Worm (Caenorhabditis elegans): ENCODE measurements around the gene clec-51.

Gene clec-51

DNA sequence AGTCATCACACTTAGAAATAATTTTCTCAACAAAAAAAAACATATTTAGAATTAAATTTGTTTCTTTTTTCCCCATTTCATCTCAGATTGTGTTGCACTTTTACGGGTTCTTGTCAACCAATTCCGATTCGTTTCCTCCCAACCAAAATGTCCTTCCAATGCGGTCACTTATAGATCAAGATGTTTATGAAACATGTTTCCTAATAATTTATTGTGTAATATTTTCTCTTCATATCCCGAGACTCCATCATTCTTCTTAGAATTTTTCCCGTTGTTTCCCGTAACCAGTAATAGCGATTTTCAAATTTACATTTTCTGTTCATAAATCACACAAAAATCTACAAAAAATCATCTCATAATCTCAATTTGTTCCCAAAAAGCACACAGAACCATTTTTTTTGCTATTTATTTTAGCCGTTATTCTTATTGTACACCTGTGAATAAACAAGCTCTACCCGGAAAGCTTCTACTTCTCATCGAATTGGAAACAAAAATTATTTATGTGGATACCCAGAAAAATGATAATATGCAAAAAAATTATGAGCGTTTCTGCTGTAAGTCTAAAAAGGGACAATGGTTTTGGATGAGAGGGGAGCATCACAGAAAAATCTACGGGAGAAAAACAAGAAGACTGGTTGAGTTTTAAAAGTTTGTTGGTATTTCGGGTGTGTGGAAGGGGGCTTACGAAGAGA is 25.0 kb upstream of the clec-51 start (continued):
- no peak for TF ChIP-seq bed-2 (GFP tag; IDR thresholded peaks at IDR 0.05)
- TF ChIP-seq B0336.3 (GFP tag; IDR thresholded peaks at IDR 0.05) = peak; percentile 73
- peak; percentile 8 for TF ChIP-seq xnd-1 (tag; optimal IDR thresholded peaks at IDR 0.05)
- TF ChIP-seq lin-26 (GFP tag; IDR thresholded peaks at IDR 0.05) = no peak
- TF ChIP-seq gei-17 (GFP tag; optimal IDR thresholded peaks at IDR 0.05) = no peak

DNA sequence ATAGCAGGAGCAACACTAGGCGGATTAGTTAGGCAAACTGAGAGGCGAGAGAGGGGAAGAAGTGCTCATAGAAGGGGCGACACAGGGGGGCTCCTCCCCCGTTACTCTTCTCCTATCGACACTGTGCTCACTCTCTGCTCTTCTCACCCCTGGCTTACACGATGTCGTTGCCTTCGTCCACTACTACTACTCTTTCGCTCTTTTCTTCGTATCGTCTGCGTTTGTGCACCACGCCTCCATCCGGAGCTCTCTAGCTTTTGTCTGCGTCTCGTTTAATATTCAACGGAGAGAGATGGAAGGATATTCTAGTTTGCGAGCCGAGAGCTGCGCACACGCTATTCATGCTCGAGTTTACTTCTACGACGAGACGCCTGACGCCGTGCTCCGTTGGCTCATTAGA is 19.7 kb upstream of the clec-51 start:
- TF ChIP-seq zim-3 (tag; optimal IDR thresholded peaks at IDR 0.05) = no peak
- TF ChIP-seq aptf-2 (GFP tag; conservative IDR thresholded peaks at IDR 0.05) = no peak
- TF ChIP-seq ama-1 (optimal IDR thresholded peaks at IDR 0.05) = no peak
- no peak for TF ChIP-seq ama-1 (GFP tag; optimal IDR thresholded peaks at IDR 0.05)
- TF ChIP-seq nhr-120 (GFP tag; IDR thresholded peaks at IDR 0.05) = no peak
- no peak for TF ChIP-seq ztf-3 (GFP tag; optimal IDR thresholded peaks at IDR 0.05)
- no peak for TF ChIP-seq C17E4.6 (GFP tag; IDR thresholded peaks at IDR 0.05)
- no peak for TF ChIP-seq atf-7 (tag; optimal IDR thresholded peaks at IDR 0.05)
- TF ChIP-seq tbx-9 (tag; optimal IDR thresholded peaks at IDR 0.05; ENCODE audit: borderline replicate concordance) = no peak
- TF ChIP-seq T07F8.4 (tag; optimal IDR thresholded peaks at IDR 0.05) = no peak
- 0 out of 2 replicates have a peak, but pooled peaks have one; percentile 24 for TF ChIP-seq nfyb-1 (GFP tag; IDR thresholded peaks at IDR 0.05)
- no peak for TF ChIP-seq somi-1 (GFP tag; optimal IDR thresholded peaks at IDR 0.05)
- no peak for TF ChIP-seq aptf-3 (GFP tag; IDR thresholded peaks at IDR 0.05)
- TF ChIP-seq F23B12.7 (tag; optimal IDR thresholded peaks at IDR 0.05; ENCODE audit: insufficient read depth) = no peak
- TF ChIP-seq efl-1 (GFP tag; optimal IDR thresholded peaks at IDR 0.05) = no peak
- no peak for TF ChIP-seq madf-3 (GFP tag; IDR thresholded peaks at IDR 0.05)
- TF ChIP-seq mcd-1 (GFP tag; IDR thresholded peaks at IDR 0.05) = 0 out of 2 replicates have a peak, but pooled peaks have one; percentile 27
- no peak for TF ChIP-seq him-1 (tag; optimal IDR thresholded peaks at IDR 0.05)
- TF ChIP-seq ztf-6 (GFP tag; IDR thresholded peaks at IDR 0.05) = no peak
- no peak for TF ChIP-seq hrde-1 (tag; optimal IDR thresholded peaks at IDR 0.05; ENCODE audit: borderline replicate concordance)
- TF ChIP-seq pbrm-1 (GFP tag; IDR thresholded peaks at IDR 0.05) = no peak
- TF ChIP-seq egrh-3 (GFP tag; IDR thresholded peaks at IDR 0.05) = 0 out of 2 replicates have a peak, but pooled peaks have one; percentile 16
- no peak for TF ChIP-seq let-526 (GFP tag; IDR thresholded peaks at IDR 0.05)
- TF ChIP-seq madf-10 (tag; optimal IDR thresholded peaks at IDR 0.05) = no peak
- TF ChIP-seq lin-40 (tag; optimal IDR thresholded peaks at IDR 0.05) = no peak
- TF ChIP-seq snpc-1.1 (tag; optimal IDR thresholded peaks at IDR 0.05; ENCODE audit: insufficient read depth) = no peak
- no peak for TF ChIP-seq F39B2.1 (GFP tag; IDR thresholded peaks at IDR 0.05)
- TF ChIP-seq cebp-1 (GFP tag; IDR thresholded peaks at IDR 0.05) = no peak
- peak; percentile 11 for TF ChIP-seq cebp-1 (tag; optimal IDR thresholded peaks at IDR 0.05)
- no peak for TF ChIP-seq F37B4.10 (GFP tag; IDR thresholded peaks at IDR 0.05)
- TF ChIP-seq mxl-1 (tag; optimal IDR thresholded peaks at IDR 0.05) = no peak
- TF ChIP-seq ceh-58 (GFP tag; IDR thresholded peaks at IDR 0.05) = no peak
- TF ChIP-seq F57A8.1 (GFP tag; optimal IDR thresholded peaks at IDR 0.05) = no peak
- TF ChIP-seq rpc-1 (optimal IDR thresholded peaks at IDR 0.05) = no peak
- TF ChIP-seq rpc-1 (tag; optimal IDR thresholded peaks at IDR 0.05) = no peak
- TF ChIP-seq ekl-4 (GFP tag; IDR thresholded peaks at IDR 0.05) = no peak
- TF ChIP-seq lin-54 (GFP tag; optimal IDR thresholded peaks at IDR 0.05) = no peak
- TF ChIP-seq ztf-26 (tag; optimal IDR thresholded peaks at IDR 0.05) = no peak
- TF ChIP-seq lin-35 (GFP tag; optimal IDR thresholded peaks at IDR 0.05) = no peak
- no peak for TF ChIP-seq tbp1 (GFP tag; optimal IDR thresholded peaks at IDR 0.05)
- TF ChIP-seq hlh-12 (tag; optimal IDR thresholded peaks at IDR 0.05) = no peak
- no peak for TF ChIP-seq rec-8 (tag; optimal IDR thresholded peaks at IDR 0.05)
- no peak for TF ChIP-seq attf-6 (GFP tag; IDR thresholded peaks at IDR 0.05)
